Fruit fly (Drosophila melanogaster): Measurements from ENCODE around the gene promL.

The promL gene

DNA sequence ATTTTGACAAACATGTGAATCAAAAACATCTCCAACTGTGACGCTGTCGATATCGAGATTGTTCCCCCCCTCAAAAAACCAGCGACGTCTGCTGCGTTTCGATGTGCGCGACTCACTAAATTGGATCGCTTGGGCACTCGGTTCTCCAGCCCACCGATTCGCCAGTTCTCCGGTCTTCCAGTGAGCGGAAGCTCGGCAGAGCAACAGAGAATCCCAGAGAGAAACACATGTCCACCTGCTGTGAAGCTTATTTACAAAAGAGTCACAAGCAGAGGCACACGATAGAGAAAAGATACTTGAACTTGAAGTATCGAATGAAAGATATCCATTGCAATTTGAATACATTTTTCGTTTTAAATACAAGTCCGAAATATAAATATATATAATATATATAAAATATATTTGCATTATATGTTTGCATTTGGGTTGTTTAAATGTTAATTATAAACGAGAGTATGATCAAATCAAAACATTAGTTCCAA, 6.6 kb upstream of the promL start (continued):
- TF ChIP-seq CG2678 (tag; optimal IDR thresholded peaks at IDR 0.05) (peak; percentile 58), bab2 (GFP tag; optimal IDR thresholded peaks at IDR 0.05) (no peak), Lpt (GFP tag; optimal IDR thresholded peaks at IDR 0.05) (no peak), chm (GFP tag; IDR thresholded peaks at IDR 0.05) (no peak; the same call in 1 of the 2 replicates), cg (GFP tag; optimal IDR thresholded peaks at IDR 0.05) (no peak), Rfx (GFP tag; IDR thresholded peaks at IDR 0.05) (peak; percentile 28; the same call in 1 of the 2 replicates), dati (GFP tag; IDR thresholded peaks at IDR 0.05) (no peak), CG17361 (GFP tag; IDR thresholded peaks at IDR 0.05) (0 out of 3 replicates have a peak, but pooled peaks have one; percentile 24), CG10959 (GFP tag; IDR thresholded peaks at IDR 0.05) (no peak), CG12769 (tag; optimal IDR thresholded peaks at IDR 0.05) (no peak), hth (optimal IDR thresholded peaks at IDR 0.05) (no peak), Atf6 (GFP tag; IDR thresholded peaks at IDR 0.05) (peak; percentile 29), jigr1 (GFP tag; IDR thresholded peaks at IDR 0.05) (no peak), CG12391 (tag; optimal IDR thresholded peaks at IDR 0.05) (peak; percentile 29), Hr39 (optimal IDR thresholded peaks at IDR 0.05) (no peak), chinmo (GFP tag; IDR thresholded peaks at IDR 0.05; ENCODE audit: partially characterized antibody) (peak; percentile 70; the same call in 1 of the 4 replicates), CG34422 (GFP tag; IDR thresholded peaks at IDR 0.05) (no peak), Hr51 (GFP tag; optimal IDR thresholded peaks at IDR 0.05) (peak in 1 of 2 experiments; percentile 45), dpn (GFP tag; optimal IDR thresholded peaks at IDR 0.05) (no peak), sens-2 (GFP tag; IDR thresholded peaks at IDR 0.05) (no peak), az2 (GFP tag; optimal IDR thresholded peaks at IDR 0.05) (no peak), CG3407 (GFP tag; optimal IDR thresholded peaks at IDR 0.05) (no peak), BtbVII (GFP tag; optimal IDR thresholded peaks at IDR 0.05) (peak; percentile 55), her (GFP tag; optimal IDR thresholded peaks at IDR 0.05) (no peak), D19A (tag; optimal IDR thresholded peaks at IDR 0.05) (no peak), CG15696 (tag; optimal IDR thresholded peaks at IDR 0.05) (no peak), CG8359 (GFP tag; optimal IDR thresholded peaks at IDR 0.05; ENCODE audit: borderline replicate concordance) (no peak), zf30C (GFP tag; optimal IDR thresholded peaks at IDR 0.05) (no peak), CG12155 (GFP tag; optimal IDR thresholded peaks at IDR 0.05) (no peak), CG34224 (GFP tag; IDR thresholded peaks at IDR 0.05; ENCODE audit: partially characterized antibody) (peak; percentile 40; the same call in 1 of the 3 replicates), Dip3 (GFP tag; optimal IDR thresholded peaks at IDR 0.05) (no peak), CrebB (tag; optimal IDR thresholded peaks at IDR 0.05) (peak; percentile 5), Nf-YC (tag; optimal IDR thresholded peaks at IDR 0.05) (no peak), Trl (optimal IDR thresholded peaks at IDR 0.05) (peak; percentile 49 to 69), Trl (GFP tag; optimal IDR thresholded peaks at IDR 0.05) (no peak), CG8290 (GFP tag; optimal IDR thresholded peaks at IDR 0.05) (no peak), CG8290 (tag; optimal IDR thresholded peaks at IDR 0.05) (peak in 1 of 2 experiments; percentile 29), CG6813 (GFP tag; optimal IDR thresholded peaks at IDR 0.05) (peak; percentile 46), Eip74EF (GFP tag; optimal IDR thresholded peaks at IDR 0.05) (peak in 1 of 2 experiments; percentile 1), CG7839 (tag; optimal IDR thresholded peaks at IDR 0.05) (peak; percentile 52), salm (tag; optimal IDR thresholded peaks at IDR 0.05) (no peak), crc (GFP tag; optimal IDR thresholded peaks at IDR 0.05) (no peak), CG13296 (GFP tag; optimal IDR thresholded peaks at IDR 0.05) (peak; percentile 41), CG3281 (GFP tag; optimal IDR thresholded peaks at IDR 0.05) (peak; percentile 32), so (GFP tag; IDR thresholded peaks at IDR 0.05) (peak; percentile 62; the same call in 2 of the 3 replicates), CG9932 (GFP tag; IDR thresholded peaks at IDR 0.05) (peak; percentile 3; the same call in 1 of the 2 replicates), Hmr (GFP tag; optimal IDR thresholded peaks at IDR 0.05) (peak; percentile 26), CG12236 (GFP tag; optimal IDR thresholded peaks at IDR 0.05) (no peak), CG18476 (GFP tag; optimal IDR thresholded peaks at IDR 0.05) (no peak), cas (GFP tag; IDR thresholded peaks at IDR 0.05) (no peak), CG6254 (GFP tag; optimal IDR thresholded peaks at IDR 0.05) (no peak)
